Worm (Caenorhabditis elegans): ENCODE results near the gene ocr-1.

ocr-1 gene

DNA sequence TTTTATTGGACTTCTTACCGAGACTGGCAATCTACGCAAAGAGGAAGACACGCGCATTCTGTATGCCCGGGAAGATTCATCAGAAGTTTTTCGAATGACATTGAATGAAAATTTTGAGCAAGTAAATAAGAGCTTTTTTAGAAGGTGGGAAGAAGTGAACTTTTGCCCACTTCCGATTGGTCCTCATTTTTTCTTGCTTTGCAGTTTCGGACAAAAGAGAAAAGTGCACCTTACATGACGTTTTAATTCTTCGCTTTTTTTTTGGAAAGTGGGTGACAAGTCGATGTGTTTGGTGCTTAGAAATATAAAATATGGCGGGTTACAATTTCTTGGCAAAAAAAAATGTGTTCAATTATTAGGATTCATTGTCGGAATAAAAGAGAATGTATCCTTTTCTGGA is 40.2 kb downstream of the ocr-1 start, which contains the start of gene secs-1:
Gene secs-1, minus strand, starts transcription at position 101 of the 400 bp plus-strand sequence.
- no peak for TF ChIP-seq F13H6.1 (tag; optimal IDR thresholded peaks at IDR 0.05)
- TF ChIP-seq fkh-6 (tag; optimal IDR thresholded peaks at IDR 0.05): no peak
- TF ChIP-seq npax-4 (tag; optimal IDR thresholded peaks at IDR 0.05): no peak
- no peak for TF ChIP-seq elt-4 (tag; optimal IDR thresholded peaks at IDR 0.05)
- no peak for TF ChIP-seq Y22D7AL.16 (tag; optimal IDR thresholded peaks at IDR 0.05)
- no peak for TF ChIP-seq ceh-2 (tag; optimal IDR thresholded peaks at IDR 0.05)
- no peak for TF ChIP-seq ttx-3 (tag; optimal IDR thresholded peaks at IDR 0.05)
- no peak for TF ChIP-seq ets-4 (tag; optimal IDR thresholded peaks at IDR 0.05)
- TF ChIP-seq ceh-9 (tag; optimal IDR thresholded peaks at IDR 0.05): no peak

DNA sequence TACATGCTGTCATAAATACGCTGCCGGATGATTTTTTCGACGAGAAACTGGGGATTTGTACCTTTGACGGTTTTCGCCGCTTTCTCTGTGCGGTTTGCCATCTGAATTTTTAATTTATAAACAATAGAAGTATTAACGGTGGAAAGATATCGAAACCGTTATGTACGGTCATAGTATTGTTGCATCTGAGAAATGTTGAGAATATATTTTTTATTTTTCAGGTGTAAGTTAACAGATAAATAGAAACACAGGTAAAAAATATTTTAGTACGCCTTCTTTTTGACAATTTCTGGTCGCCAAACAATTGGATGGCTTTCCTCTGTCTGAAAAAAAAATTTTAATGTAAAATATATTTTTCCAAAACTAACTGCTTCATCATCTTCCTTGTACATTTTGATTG is 41.8 kb downstream of the ocr-1 start, which contains the start of gene prp-38:
Gene prp-38, minus strand, starts transcription at position 101 of the 400 bp plus-strand sequence.
- TF ChIP-seq dve-1 (tag; optimal IDR thresholded peaks at IDR 0.05): no peak
- no peak for TF ChIP-seq ahr-1 (tag; optimal IDR thresholded peaks at IDR 0.05)
- no peak for TF ChIP-seq lim-6 (tag; optimal IDR thresholded peaks at IDR 0.05)
- no peak for TF ChIP-seq hlh-6 (tag; optimal IDR thresholded peaks at IDR 0.05)
- no peak for TF ChIP-seq pha-4 (tag; optimal IDR thresholded peaks at IDR 0.05)
- TF ChIP-seq fax-1 (tag; optimal IDR thresholded peaks at IDR 0.05): no peak
- no peak for TF ChIP-seq nhr-11 (tag; optimal IDR thresholded peaks at IDR 0.05)
- TF ChIP-seq pha-2 (tag; optimal IDR thresholded peaks at IDR 0.05): no peak
- TF ChIP-seq mec-3 (tag; optimal IDR thresholded peaks at IDR 0.05; ENCODE audit: borderline replicate concordance): no peak
- no peak for TF ChIP-seq pqm-1 (tag; optimal IDR thresholded peaks at IDR 0.05)
- no peak for TF ChIP-seq ceh-34 (tag; optimal IDR thresholded peaks at IDR 0.05)
- no peak for TF ChIP-seq K09A11.1 (tag; optimal IDR thresholded peaks at IDR 0.05; ENCODE audit: insufficient read depth)
- TF ChIP-seq syd-9 (tag; optimal IDR thresholded peaks at IDR 0.05): no peak
- TF ChIP-seq unc-3 (GFP tag; conservative IDR thresholded peaks at IDR 0.05): no peak
- TF ChIP-seq unc-3 (tag; optimal IDR thresholded peaks at IDR 0.05): no peak
- no peak for TF ChIP-seq ceh-48 (tag; optimal IDR thresholded peaks at IDR 0.05)
- no peak for TF ChIP-seq ceh-19 (GFP tag; optimal IDR thresholded peaks at IDR 0.05)
- no peak for TF ChIP-seq C08G9.2 (tag; optimal IDR thresholded peaks at IDR 0.05)
- no peak for TF ChIP-seq pag-3 (tag; optimal IDR thresholded peaks at IDR 0.05; ENCODE audit: borderline replicate concordance)

DNA sequence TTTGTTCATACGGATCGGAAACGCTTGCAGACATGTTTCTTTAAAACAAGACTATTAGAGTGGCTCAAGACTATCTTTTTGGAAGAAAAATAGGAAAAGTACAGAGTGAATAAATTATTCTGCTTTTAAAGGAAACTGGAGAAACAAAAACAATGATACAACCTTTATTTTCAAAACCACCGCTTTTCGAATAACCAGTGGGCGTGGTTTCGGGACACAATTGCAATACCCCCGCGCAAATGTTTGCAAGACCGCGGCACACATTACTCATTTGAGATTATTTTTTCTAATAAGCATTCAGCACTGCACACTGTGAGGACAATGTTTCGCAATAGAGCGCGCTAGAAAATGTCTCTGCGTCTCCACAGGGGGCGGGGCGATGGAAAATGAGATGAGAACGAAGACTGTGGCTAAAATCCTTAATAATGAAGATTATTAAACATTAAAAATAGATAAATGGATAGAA is 43.7 kb downstream of the ocr-1 start, which contains the start of gene plrg-1:
Gene plrg-1, minus strand, starts transcription at position 51 of the 466 bp plus-strand sequence.
- TF ChIP-seq ceh-22 (tag; optimal IDR thresholded peaks at IDR 0.05) (peak; percentile 71), ceh-45 (GFP tag; IDR thresholded peaks at IDR 0.05) (peak; percentile 76), lim-6 (tag; optimal IDR thresholded peaks at IDR 0.05) (peak; percentile 74), C38D4.7 (GFP tag; optimal IDR thresholded peaks at IDR 0.05) (peak; percentile 74), sox-2 (GFP tag; IDR thresholded peaks at IDR 0.05) (peak; percentile 91), unc-55 (GFP tag; optimal IDR thresholded peaks at IDR 0.05) (peak; percentile 11), che-1 (tag; optimal IDR thresholded peaks at IDR 0.05) (peak; percentile 76), nhr-232 (tag; optimal IDR thresholded peaks at IDR 0.05) (peak; percentile 75), odd-2 (tag; optimal IDR thresholded peaks at IDR 0.05) (peak; percentile 37), ceh-6 (GFP tag; optimal IDR thresholded peaks at IDR 0.05) (peak; percentile 82), ref-2 (tag; optimal IDR thresholded peaks at IDR 0.05) (peak; percentile 89), gmeb-2 (tag; optimal IDR thresholded peaks at IDR 0.05) (peak; percentile 71), T23F11.4 (GFP tag; optimal IDR thresholded peaks at IDR 0.05) (peak; percentile 76), ceh-34 (tag; optimal IDR thresholded peaks at IDR 0.05) (peak; percentile 94), dve-1 (tag; optimal IDR thresholded peaks at IDR 0.05) (peak; percentile 35), ceh-9 (tag; optimal IDR thresholded peaks at IDR 0.05) (no peak), ets-4 (tag; optimal IDR thresholded peaks at IDR 0.05) (peak; percentile 60), pqm-1 (tag; optimal IDR thresholded peaks at IDR 0.05) (peak; percentile 46), ceh-31 (tag; optimal IDR thresholded peaks at IDR 0.05) (peak; percentile 93), npax-4 (tag; optimal IDR thresholded peaks at IDR 0.05) (peak; percentile 57), pax-1 (tag; optimal IDR thresholded peaks at IDR 0.05) (peak; percentile 49), nhr-11 (tag; optimal IDR thresholded peaks at IDR 0.05) (no peak), ttx-3 (tag; optimal IDR thresholded peaks at IDR 0.05) (peak; percentile 83), pha-4 (tag; optimal IDR thresholded peaks at IDR 0.05) (no peak), ceh-2 (tag; optimal IDR thresholded peaks at IDR 0.05) (peak; percentile 88), elt-4 (tag; optimal IDR thresholded peaks at IDR 0.05) (no peak), ceh-18 (tag; optimal IDR thresholded peaks at IDR 0.05) (peak; percentile 86), hlh-6 (tag; optimal IDR thresholded peaks at IDR 0.05) (peak; percentile 91), F13H6.1 (tag; optimal IDR thresholded peaks at IDR 0.05) (peak; percentile 77), C08G9.2 (tag; optimal IDR thresholded peaks at IDR 0.05) (peak; percentile 79), nfya-1 (tag; optimal IDR thresholded peaks at IDR 0.05) (peak; percentile 91), Y22D7AL.16 (tag; optimal IDR thresholded peaks at IDR 0.05) (peak; percentile 63), fkh-6 (tag; optimal IDR thresholded peaks at IDR 0.05) (peak; percentile 71), eyg-1 (tag; optimal IDR thresholded peaks at IDR 0.05) (peak; percentile 76), ceh-24 (tag; optimal IDR thresholded peaks at IDR 0.05) (no peak), pag-3 (tag; optimal IDR thresholded peaks at IDR 0.05; ENCODE audit: borderline replicate concordance) (peak; percentile 60)
